Worm (Caenorhabditis elegans): ENCODE data around the gene F36A4.2.

F36A4.2 gene

ce11 chrIV:4307227-4307946 is 36.4 kb downstream of the F36A4.2 start, which contains the start of gene set-9 (continued):
- TF ChIP-seq F52B5.7 (tag; optimal IDR thresholded peaks at IDR 0.05) (no peak), madf-8 (GFP tag; conservative IDR thresholded peaks at IDR 0.05) (peak; percentile 39; the same call in 1 of the 2 replicates), mes-4 (tag; optimal IDR thresholded peaks at IDR 0.05) (no peak), nhr-179 (tag; optimal IDR thresholded peaks at IDR 0.05) (no peak)

ce11 chrIV:4312394-4312793 is 41.4 kb downstream of the F36A4.2 start:
- TF ChIP-seq egrh-3 (GFP tag; IDR thresholded peaks at IDR 0.05), result peak; percentile 77

ce11 chrIV:4313144-4313543 is 42.1 kb downstream of the F36A4.2 start:
- TF ChIP-seq zfh-2 (GFP tag; conservative IDR thresholded peaks at IDR 0.05) (0 out of 2 replicates have a peak, but pooled peaks have one; percentile 22), attf-6 (GFP tag; IDR thresholded peaks at IDR 0.05) (0 out of 2 replicates have a peak, but pooled peaks have one; percentile 11), egrh-3 (GFP tag; IDR thresholded peaks at IDR 0.05) (peak; percentile 84)

- TF ChIP-seq F33H1.4 (GFP tag; IDR thresholded peaks at IDR 0.05) (peak; percentile 5; the same call in 1 of the 2 replicates), F39B2.1 (GFP tag; IDR thresholded peaks at IDR 0.05) (0 out of 2 replicates have a peak, but pooled peaks have one; percentile 10), repo-1 (tag; optimal IDR thresholded peaks at IDR 0.05) (no peak), T07F8.4 (tag; optimal IDR thresholded peaks at IDR 0.05) (no peak), nhr-120 (GFP tag; IDR thresholded peaks at IDR 0.05) (no peak), nfya-2 (GFP tag; IDR thresholded peaks at IDR 0.05) (peak; percentile 63; the same call in 1 of the 2 replicates), cebp-1 (GFP tag; IDR thresholded peaks at IDR 0.05) (no peak), cebp-1 (tag; optimal IDR thresholded peaks at IDR 0.05) (no peak), Y79H2A.3 (GFP tag; conservative IDR thresholded peaks at IDR 0.05) (no peak), B0336.3 (GFP tag; IDR thresholded peaks at IDR 0.05) (0 out of 2 replicates have a peak, but pooled peaks have one; percentile 9), Y53G8AR.9 (GFP tag; conservative IDR thresholded peaks at IDR 0.05) (peak; percentile 70; the same call in 1 of the 2 replicates), ztf-22 (GFP tag; optimal IDR thresholded peaks at IDR 0.05) (no peak), zim-3 (tag; optimal IDR thresholded peaks at IDR 0.05) (no peak), pbrm-1 (GFP tag; IDR thresholded peaks at IDR 0.05) (0 out of 2 replicates have a peak, but pooled peaks have one; percentile 30), lin-40 (tag; optimal IDR thresholded peaks at IDR 0.05) (no peak), lin-26 (GFP tag; IDR thresholded peaks at IDR 0.05) (peak; percentile 36; the same call in 1 of the 2 replicates), hsf-1 (GFP tag; IDR thresholded peaks at IDR 0.05) (0 out of 2 replicates have a peak, but pooled peaks have one; percentile 36), snpc-1.1 (tag; optimal IDR thresholded peaks at IDR 0.05; ENCODE audit: insufficient read depth) (no peak), Y95B8A.8 (GFP tag; IDR thresholded peaks at IDR 0.05) (0 out of 2 replicates have a peak, but pooled peaks have one; percentile 34), let-526 (GFP tag; IDR thresholded peaks at IDR 0.05) (no peak), nfya-1 (tag; optimal IDR thresholded peaks at IDR 0.05; ENCODE audit: borderline replicate concordance, insufficient read depth) (no peak), madf-10 (tag; optimal IDR thresholded peaks at IDR 0.05) (no peak), F49E8.2 (tag; optimal IDR thresholded peaks at IDR 0.05; ENCODE audit: insufficient read depth) (peak; percentile 3), ceh-100 (GFP tag; IDR thresholded peaks at IDR 0.05) (no peak), sptf-2 (GFP tag; optimal IDR thresholded peaks at IDR 0.05) (no peak), madf-6 (GFP tag; IDR thresholded peaks at IDR 0.05) (peak; percentile 40; the same call in 1 of the 2 replicates), snpc-3.4 (tag; optimal IDR thresholded peaks at IDR 0.05) (peak; percentile 8), attf-6 (GFP tag; IDR thresholded peaks at IDR 0.05) (peak; percentile 65), rec-8 (tag; optimal IDR thresholded peaks at IDR 0.05) (no peak), dpff-1 (tag; optimal IDR thresholded peaks at IDR 0.05) (peak; percentile 33), dox-1 (GFP tag; IDR thresholded peaks at IDR 0.05) (no peak), lsl-1 (GFP tag; optimal IDR thresholded peaks at IDR 0.05) (peak; percentile 8), ekl-4 (GFP tag; IDR thresholded peaks at IDR 0.05) (peak; percentile 47; the same call in 1 of the 2 replicates)
Observed at ce11 chrIV:4316813-4317408, 45.9 kb downstream of the F36A4.2 start, which contains the start of gene Y24D9B.1. Y24D9B.1 (plus strand) TSS chrIV:4317358.
